Fruit fly (Drosophila melanogaster) whole organism, embryonic: ENCODE data around the gene mRpS10.

Source experiments
- CG10321 ChIP-seq: fragments of 200-800 bp; sonication (Bioruptor generic); IDR thresholded peaks from 2 replicates; pipeline ENCODE4 v1.3.6; 2022; ENCODE audit warnings: missing biosample characterization, missing genetic modification characterization
- CG10366 ChIP-seq: fragments of 200-800 bp; sonication (Bioruptor generic); IDR thresholded peaks from 2 replicates; pipeline ENCODE4 v1.3.6; 2022; ENCODE audit warnings: missing biosample characterization, missing genetic modification characterization
- CG10959 ChIP-seq: fragments of 200-800 bp; sonication (Bioruptor generic); IDR thresholded peaks from 2 replicates; pipeline ENCODE4 v1.3.6; 2022; ENCODE audit warnings: missing biosample characterization, missing genetic modification characterization
- CG15011 ChIP-seq: fragments of 200-800 bp; sonication (Bioruptor generic); optimal IDR thresholded peaks from 3 replicates; lab custom pipeline; 2018; ENCODE audit warnings: missing biosample characterization, mild to moderate bottlenecking, missing genetic modification characterization
- CG1602 ChIP-seq: fragments of 200-800 bp; sonication (Bioruptor generic); optimal IDR thresholded peaks from 3 replicates; lab custom pipeline; 2016; ENCODE audit warnings: missing biosample characterization, missing genetic modification characterization
- CG1603 ChIP-seq: fragments of 200-800 bp; sonication (Bioruptor generic); optimal IDR thresholded peaks from 2 replicates; lab custom pipeline; 2019; ENCODE audit warnings: missing biosample characterization, mild to moderate bottlenecking, missing genetic modification characterization, moderate library complexity
- CG1647 ChIP-seq: fragments of 200-800 bp; sonication (Bioruptor generic); optimal IDR thresholded peaks from 3 replicates; lab custom pipeline; 2016; ENCODE audit warnings: missing biosample characterization, missing genetic modification characterization
- CG2116 ChIP-seq: fragments of 200-800 bp; sonication (Bioruptor generic); optimal IDR thresholded peaks from 3 replicates; lab custom pipeline; 2018; ENCODE audit warnings: missing biosample characterization, mild to moderate bottlenecking, missing genetic modification characterization
- CG2678 ChIP-seq: fragments of 200-800 bp; sonication (Bioruptor generic); optimal IDR thresholded peaks from 3 replicates; lab custom pipeline; 2019; ENCODE audit warnings: missing biosample characterization, mild to moderate bottlenecking, missing genetic modification characterization, moderate library complexity
- CG31388 ChIP-seq: fragments of 200-800 bp; sonication (Bioruptor generic); optimal IDR thresholded peaks from 2 replicates; lab custom pipeline; 2016; ENCODE audit warnings: missing biosample characterization, missing genetic modification characterization
- CG34422 ChIP-seq: fragments of 200-800 bp; sonication (Bioruptor generic); IDR thresholded peaks from 3 replicates; pipeline ENCODE4 v1.3.6; 2022; ENCODE audit warnings: missing biosample characterization, missing genetic modification characterization
- CG7372 ChIP-seq: fragments of 200-800 bp; sonication (Bioruptor generic); IDR thresholded peaks from 2 replicates; pipeline ENCODE4 v1.3.6; 2022; ENCODE audit warnings: missing biosample characterization, missing genetic modification characterization
- CG7786 ChIP-seq: fragments of 200-800 bp; sonication (Bioruptor generic); optimal IDR thresholded peaks from 2 replicates; lab custom pipeline; 2016; ENCODE audit warnings: missing biosample characterization, missing genetic modification characterization
- CG7839 ChIP-seq: fragments of 200-800 bp; sonication (Bioruptor generic); optimal IDR thresholded peaks from 3 replicates; lab custom pipeline; 2018; ENCODE audit warnings: missing biosample characterization, mild to moderate bottlenecking, missing genetic modification characterization, moderate library complexity
- CG9817 ChIP-seq: fragments of 200-800 bp; sonication (Bioruptor generic); optimal IDR thresholded peaks from 2 replicates; lab custom pipeline; 2018; ENCODE audit warnings: missing biosample characterization, mild to moderate bottlenecking, missing genetic modification characterization, moderate library complexity
- Ets65A ChIP-seq: fragments of 200-800 bp; sonication (Bioruptor generic); peaks from one replicate; lab custom pipeline; 2016; ENCODE audit warnings: missing biosample characterization, missing genetic modification characterization
- Fer1 ChIP-seq: fragments of 200-800 bp; sonication (Bioruptor generic); optimal IDR thresholded peaks from 2 replicates; lab custom pipeline; 2017; ENCODE audit warnings: missing biosample characterization, mild to moderate bottlenecking, missing genetic modification characterization
- Fer3 ChIP-seq: fragments of 200-800 bp; sonication (Bioruptor generic); optimal IDR thresholded peaks from 2 replicates; lab custom pipeline; 2018; ENCODE audit warnings: missing biosample characterization, mild to moderate bottlenecking, missing genetic modification characterization, moderate library complexity
- HHEX ChIP-seq: fragments of 200-800 bp; sonication (Bioruptor generic); optimal IDR thresholded peaks from 3 replicates; lab custom pipeline; 2017; ENCODE audit warnings: missing biosample characterization, mild to moderate bottlenecking, missing genetic modification characterization, missing genetic modification reagents
- Hey ChIP-seq: fragments of 200-800 bp; sonication (Bioruptor generic); optimal IDR thresholded peaks from 3 replicates; lab custom pipeline; 2018; ENCODE audit warnings: missing biosample characterization, mild to moderate bottlenecking, missing genetic modification characterization
- Hmr ChIP-seq: fragments of 200-800 bp; sonication (Bioruptor generic); optimal IDR thresholded peaks from 3 replicates; lab custom pipeline; 2017; ENCODE audit warnings: mild to moderate bottlenecking, missing biosample characterization, missing genetic modification reagents, missing genetic modification characterization
- Opbp ChIP-seq: fragments of 200-800 bp; sonication (Bioruptor generic); IDR thresholded peaks from 3 replicates; pipeline ENCODE4 v1.3.6; 2022; ENCODE audit warnings: missing biosample characterization, missing genetic modification characterization; ENCODE audit not compliant: partially characterized antibody
- Optix ChIP-seq: fragments of 200-800 bp; sonication (Bioruptor generic); IDR thresholded peaks from 3 replicates; pipeline ENCODE4 v1.3.6; 2022; ENCODE audit warnings: missing biosample characterization, missing genetic modification characterization
- PHDP ChIP-seq: fragments of 200-800 bp; sonication (Bioruptor generic); optimal IDR thresholded peaks from 3 replicates; lab custom pipeline; 2018; ENCODE audit warnings: missing biosample characterization, mild to moderate bottlenecking, missing genetic modification characterization, moderate library complexity
- Pdp1 ChIP-seq, 2 experiments: fragments of 200-800 bp; sonication (Bioruptor generic); optimal IDR thresholded peaks; 3 replicates each; lab custom pipeline; 2016; ENCODE audit warnings: missing biosample characterization in 2 of 2, missing genetic modification characterization in 2 of 2, mild to moderate bottlenecking in 1 of 2, moderate library complexity in 1 of 2
- Sry-δ ChIP-seq: fragments of 200-800 bp; sonication (Bioruptor generic); optimal IDR thresholded peaks from 2 replicates; lab custom pipeline; 2016; ENCODE audit warnings: missing biosample characterization, missing genetic modification characterization
- ab ChIP-seq: fragments of 200-800 bp; sonication (Bioruptor generic); optimal IDR thresholded peaks from 2 replicates; lab custom pipeline; 2016; ENCODE audit warnings: missing biosample characterization, missing genetic modification characterization
- aop ChIP-seq: fragments of 200-800 bp; sonication (Bioruptor generic); IDR thresholded peaks from 2 replicates; pipeline ENCODE4 v1.3.6; 2022; ENCODE audit warnings: missing biosample characterization, missing genetic modification characterization
- ap ChIP-seq: fragments of 200-800 bp; sonication (Bioruptor generic); IDR thresholded peaks from 2 replicates; pipeline ENCODE4 v1.3.6; 2022; ENCODE audit warnings: missing biosample characterization, missing genetic modification characterization
- br ChIP-seq: fragments of >200 bp; optimal IDR thresholded peaks from 2 replicates; lab custom pipeline; 2017
- chm ChIP-seq: fragments of 200-800 bp; sonication (Bioruptor generic); IDR thresholded peaks from 2 replicates; pipeline ENCODE4 v1.3.6; 2022; ENCODE audit warnings: missing biosample characterization, missing genetic modification characterization
- ci ChIP-seq: fragments of 200-800 bp; sonication (Bioruptor generic); IDR thresholded peaks from 3 replicates; pipeline ENCODE4 v1.3.6; 2022; ENCODE audit warnings: missing biosample characterization, missing genetic modification characterization
- croc ChIP-seq: fragments of 200-800 bp; sonication (Bioruptor generic); conservative IDR thresholded peaks from 3 replicates; pipeline ENCODE4 v1.3.6; 2022; ENCODE audit warnings: missing biosample characterization, missing genetic modification characterization
- danr ChIP-seq: fragments of 200-800 bp; sonication (Bioruptor generic); IDR thresholded peaks from 2 replicates; pipeline ENCODE4 v1.3.6; 2022; ENCODE audit warnings: missing biosample characterization, missing genetic modification characterization
- eyg ChIP-seq: fragments of 200-800 bp; sonication (Bioruptor generic); optimal IDR thresholded peaks from 3 replicates; lab custom pipeline; 2016; ENCODE audit warnings: missing biosample characterization, missing genetic modification characterization
- fd102C ChIP-seq: fragments of 200-800 bp; sonication (Bioruptor generic); optimal IDR thresholded peaks from 2 replicates; lab custom pipeline; 2018; ENCODE audit warnings: missing biosample characterization, mild to moderate bottlenecking, missing genetic modification characterization, moderate library complexity
- gcm ChIP-seq: fragments of 200-800 bp; sonication (Bioruptor generic); optimal IDR thresholded peaks from 2 replicates; lab custom pipeline; 2019; ENCODE audit warnings: missing biosample characterization, mild to moderate bottlenecking, missing genetic modification characterization, moderate library complexity
- h ChIP-seq: fragments of >200 bp; optimal IDR thresholded peaks from 2 replicates; lab custom pipeline; 2017
- lilli ChIP-seq: fragments of 200-800 bp; sonication (Bioruptor generic); optimal IDR thresholded peaks from 3 replicates; lab custom pipeline; 2016; ENCODE audit warnings: missing biosample characterization, missing genetic modification characterization
- lola ChIP-seq, 3 experiments: fragments of >200 bp in 2 of 3; fragments of 200-800 bp in 1 of 3; sonication (Bioruptor generic) in 1 of 3; optimal IDR thresholded peaks; 2 replicates each; lab custom pipeline; 2017 to 2019; ENCODE audit warnings: missing biosample characterization in 3 of 3, missing genetic modification characterization in 3 of 3, mild to moderate bottlenecking in 1 of 3, moderate library complexity in 1 of 3
- mld ChIP-seq: fragments of 200-800 bp; sonication (Bioruptor generic); IDR thresholded peaks from 3 replicates; pipeline ENCODE4 v1.3.6; 2022; ENCODE audit warnings: missing biosample characterization, missing genetic modification characterization; ENCODE audit not compliant: partially characterized antibody
- nau ChIP-seq: fragments of 200-800 bp; sonication (Bioruptor generic); optimal IDR thresholded peaks from 3 replicates; lab custom pipeline; 2017; ENCODE audit warnings: missing biosample characterization, mild to moderate bottlenecking, missing genetic modification characterization, missing genetic modification reagents
- pan ChIP-seq, 4 experiments: fragments of >200 bp in 3 of 4; fragments of 200-800 bp in 1 of 4; sonication (Bioruptor generic) in 1 of 4; optimal IDR thresholded peaks in 3 of 4; IDR thresholded peaks in 1 of 4; 2 replicates each; pipeline versions ENCODE4 v1.3.6 to Lab custom; 2017 to 2022; ENCODE audit warnings: missing biosample characterization in 2 of 4, missing genetic modification characterization in 2 of 4, mixed read lengths in 1 of 4
- ranshi ChIP-seq: fragments of 200-800 bp; sonication (Bioruptor generic); IDR thresholded peaks from 2 replicates; pipeline ENCODE4 v1.3.6; 2022; ENCODE audit warnings: missing biosample characterization, missing genetic modification characterization
- rib ChIP-seq: fragments of 200-800 bp; sonication (Bioruptor generic); IDR thresholded peaks from 2 replicates; pipeline ENCODE4 v1.3.6; 2022; ENCODE audit warnings: missing biosample characterization, missing genetic modification characterization
- sens ChIP-seq: fragments of 200-800 bp; sonication (Bioruptor generic); peaks from one replicate; lab custom pipeline; 2016; ENCODE audit warnings: missing biosample characterization, missing genetic modification characterization
- sisA ChIP-seq: fragments of 200-800 bp; sonication (Bioruptor generic); IDR thresholded peaks from 2 replicates; pipeline ENCODE4 v1.3.6; 2022; ENCODE audit warnings: missing biosample characterization, missing genetic modification characterization
- so ChIP-seq: fragments of 200-800 bp; sonication (Bioruptor generic); IDR thresholded peaks from 3 replicates; pipeline ENCODE4 v1.3.6; 2022; ENCODE audit warnings: missing biosample characterization, missing genetic modification characterization
- twi ChIP-seq: fragments of 200-800 bp; optimal IDR thresholded peaks from 2 replicates; lab custom pipeline; 2019; ENCODE audit warnings: missing biosample characterization, mild to moderate bottlenecking, missing genetic modification characterization, moderate library complexity
- vfl ChIP-seq: fragments of 200-800 bp; sonication (Bioruptor generic); optimal IDR thresholded peaks from 2 replicates; lab custom pipeline; 2016; ENCODE audit warnings: missing biosample characterization, missing genetic modification characterization
- vvl ChIP-seq: fragments of 200-800 bp; sonication (Bioruptor generic); IDR thresholded peaks from 2 replicates; pipeline ENCODE4 v1.3.6; 2022; ENCODE audit warnings: missing biosample characterization, missing genetic modification characterization
- wdn ChIP-seq: fragments of 200-800 bp; sonication (Bioruptor generic); IDR thresholded peaks from 2 replicates; pipeline ENCODE4 v1.3.6; 2022; ENCODE audit warnings: missing biosample characterization, missing genetic modification characterization
- zfh1 ChIP-seq: fragments of 200-800 bp; sonication (Bioruptor generic); IDR thresholded peaks from 3 replicates; pipeline ENCODE4 v1.3.6; 2022; ENCODE audit warnings: missing biosample characterization, missing genetic modification characterization

Gene mRpS10

dm6 chr3R:15243452-15243851 is 14.0 kb downstream of the mRpS10 start (continued):
- peak; percentile 81 for TF ChIP-seq Ets65A (GFP tag; lab: Kevin White, UChicago)
- peak; percentile 78 for TF ChIP-seq rib (GFP tag; lab: Robert Waterston, UW)
- TF ChIP-seq nau (GFP tag; lab: Kevin White, UChicago) = no peak
- no peak for TF ChIP-seq danr
- no peak for TF ChIP-seq CG1602 (GFP tag; lab: Kevin White, UChicago)
- peak; percentile 97 for TF ChIP-seq CG10321
- TF ChIP-seq eyg (GFP tag; lab: Kevin White, UChicago) = no peak
- TF ChIP-seq br (lab: Kevin White, UChicago) = no peak
- no peak for TF ChIP-seq chm (GFP tag; lab: Robert Waterston, UW)
- no peak for TF ChIP-seq fd102C (GFP tag; lab: Kevin White, UChicago)
- TF ChIP-seq CG2678 (tag; lab: Kevin White, UChicago) = no peak
- TF ChIP-seq CG7786 (GFP tag; lab: Kevin White, UChicago) = no peak
- no peak for TF ChIP-seq CG9817 (tag; lab: Kevin White, UChicago)
- TF ChIP-seq PHDP (tag; lab: Kevin White, UChicago) = peak; percentile 11
- no peak for TF ChIP-seq CG31388 (GFP tag; lab: Kevin White, UChicago)
- TF ChIP-seq CG1603 (tag; lab: Kevin White, UChicago) = no peak
- TF ChIP-seq CG15011 (GFP tag; lab: Kevin White, UChicago) = no peak
- TF ChIP-seq wdn = no peak
- TF ChIP-seq ranshi = no peak
- no peak for TF ChIP-seq sisA (GFP tag; lab: Robert Waterston, UW)
- peak; percentile 40 for TF ChIP-seq twi
- no peak for TF ChIP-seq CG10366 (GFP tag; lab: Robert Waterston, UW)
- TF ChIP-seq CG1647 (GFP tag; lab: Kevin White, UChicago) = no peak
- 0 out of 2 replicates have a peak, but pooled peaks have one; percentile 35 for TF ChIP-seq vvl (GFP tag; lab: Robert Waterston, UW)
- TF ChIP-seq CG7372 (GFP tag; lab: Robert Waterston, UW) = no peak
- TF ChIP-seq Hmr = no peak
- no peak for TF ChIP-seq Pdp1 (GFP tag; optimal IDR thresholded peaks at IDR 0.05; lab: Kevin White, UChicago)
- no peak for TF ChIP-seq Fer3 (tag; lab: Kevin White, UChicago)
- TF ChIP-seq ci = no peak
- no peak for TF ChIP-seq so (GFP tag; lab: Robert Waterston, UW)
- TF ChIP-seq ap (GFP tag; lab: Robert Waterston, UW) = no peak
- no peak for TF ChIP-seq Sry-δ
- no peak for TF ChIP-seq Fer1 (GFP tag; lab: Kevin White, UChicago)
- TF ChIP-seq mld (GFP tag; lab: Robert Waterston, UW) = no peak
- no peak for TF ChIP-seq lola (GFP tag; optimal IDR thresholded peaks at IDR 0.05; lab: Kevin White, UChicago)
- no peak for TF ChIP-seq CG10959 (GFP tag; lab: Robert Waterston, UW)
- TF ChIP-seq lilli = peak; percentile 30
- TF ChIP-seq ab (GFP tag; lab: Kevin White, UChicago) = no peak
- no peak for TF ChIP-seq CG7839 (tag; lab: Kevin White, UChicago)
- TF ChIP-seq CG2116 = no peak
- TF ChIP-seq CG34422 = peak; percentile 93
- TF ChIP-seq vfl (GFP tag; lab: Kevin White, UChicago) = no peak
- TF ChIP-seq Hey (tag; lab: Kevin White, UChicago) = peak; percentile 64
- TF ChIP-seq HHEX (GFP tag; lab: Kevin White, UChicago) = no peak
- TF ChIP-seq pan (optimal IDR thresholded peaks at IDR 0.05; lab: Kevin White, UChicago) = no peak
- TF ChIP-seq pan (GFP tag; optimal IDR thresholded peaks at IDR 0.05 in 1 of 2, IDR thresholded peaks at IDR 0.05 in 1 of 2) = no peak
- TF ChIP-seq croc (GFP tag; lab: Robert Waterston, UW) = no peak
- no peak for TF ChIP-seq zfh1 (GFP tag; lab: Robert Waterston, UW)
- TF ChIP-seq gcm = peak; percentile 85
- no peak for TF ChIP-seq Optix (GFP tag; lab: Robert Waterston, UW)
- TF ChIP-seq sens (GFP tag; lab: Kevin White, UChicago) = peak; percentile 42
- TF ChIP-seq aop = no peak
- 0 out of 3 replicates have a peak, but pooled peaks have one; percentile 9 for TF ChIP-seq Opbp (GFP tag; lab: Robert Waterston, UW)
- no peak for TF ChIP-seq h (lab: Kevin White, UChicago)
